Worm (Caenorhabditis elegans) whole organism, L4 larva: ENCODE data around the gene F59G1.8.

Experiments used
- daf-12 ChIP-seq: fragments of 150-350 bp; optimal IDR thresholded peaks from 2 replicates; lab custom pipeline; 2014; ENCODE audit warnings: missing biosample characterization, missing genetic modification reagents, missing genetic modification characterization
- dpl-1 ChIP-seq: fragments of 150-350 bp; optimal IDR thresholded peaks from 2 replicates; lab custom pipeline; 2014; ENCODE audit warnings: missing biosample characterization, missing genetic modification reagents, missing genetic modification characterization

DNA sequence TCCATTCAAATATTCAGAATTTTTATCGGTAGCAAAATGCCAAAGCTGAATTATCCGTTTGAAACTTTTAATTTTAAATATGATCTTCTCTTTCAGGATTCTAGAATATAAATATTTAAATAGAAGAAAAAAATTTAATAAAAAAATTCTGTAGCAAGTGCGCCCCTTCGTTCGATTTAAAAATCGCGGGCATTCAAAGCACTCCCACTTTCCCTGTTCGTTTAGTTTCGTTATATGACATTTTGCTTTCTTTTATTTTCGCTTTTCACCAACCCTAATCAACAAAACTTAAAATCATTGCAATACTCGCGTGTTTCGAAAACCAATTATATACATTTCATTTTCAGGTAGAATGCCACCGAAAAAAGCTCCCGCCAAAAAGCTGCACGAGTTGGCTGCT lies 15.3 kb downstream of the F59G1.8 start, which contains the start of gene vrk-1:
- peak; percentile 48 for TF ChIP-seq dpl-1 (GFP tag; lab: Kevin White, UChicago)
- no peak for TF ChIP-seq daf-12 (tag; lab: Kevin White, UChicago)
